Fruit fly (Drosophila melanogaster): ENCODE measurements around the gene Epp.

DNA sequence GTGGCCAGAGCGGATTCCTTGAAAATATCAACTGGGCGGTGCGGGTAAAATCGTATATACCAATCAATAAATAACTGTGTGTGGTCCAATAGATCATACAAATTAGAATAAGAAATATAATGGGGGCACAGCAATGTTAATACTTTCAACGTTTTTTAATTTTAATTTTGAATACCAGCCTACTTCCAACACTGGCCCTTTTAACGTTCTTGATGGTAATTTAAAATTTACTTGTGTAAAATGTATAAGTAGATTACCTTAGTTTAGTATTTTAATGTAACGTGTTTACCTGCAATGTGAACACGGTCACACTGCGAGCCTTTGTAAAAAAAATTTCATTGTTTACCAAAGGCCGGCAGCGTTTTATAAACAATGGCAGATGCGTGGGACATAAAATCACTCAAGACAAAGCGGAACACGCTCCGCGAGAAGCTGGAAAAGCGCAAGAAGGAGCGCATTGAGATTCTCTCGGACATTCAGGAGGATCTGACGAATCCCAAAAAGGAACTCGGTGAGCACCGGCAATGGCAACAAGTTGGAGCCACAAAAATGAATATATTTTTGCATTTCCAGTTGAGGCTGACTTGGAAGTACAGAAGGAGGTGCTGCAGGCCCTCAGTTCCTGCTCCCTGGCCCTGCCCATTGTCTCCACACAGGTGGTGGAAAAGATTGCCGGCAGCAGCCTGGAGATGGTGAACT, 39.3 kb upstream of the Epp start, which contains the start of the genes KrT95D and Mettl3:
- peak; percentile 26 for TF ChIP-seq h (GFP tag; optimal IDR thresholded peaks at IDR 0.05)
- no peak for TF ChIP-seq CrebA (GFP tag; optimal IDR thresholded peaks at IDR 0.05; ENCODE audit: borderline replicate concordance)
- TF ChIP-seq Rel (GFP tag; optimal IDR thresholded peaks at IDR 0.05) = no peak
- peak; percentile 4 for TF ChIP-seq Rel (tag; optimal IDR thresholded peaks at IDR 0.05)
- TF ChIP-seq jim (GFP tag; optimal IDR thresholded peaks at IDR 0.05) = no peak
- peak; percentile 16 for TF ChIP-seq Myc (optimal IDR thresholded peaks at IDR 0.05)
- peak; percentile 16 for TF ChIP-seq br (GFP tag; optimal IDR thresholded peaks at IDR 0.05)
- no peak for TF ChIP-seq sage (GFP tag; optimal IDR thresholded peaks at IDR 0.05)
- TF ChIP-seq foxo (GFP tag; optimal IDR thresholded peaks at IDR 0.05) = no peak
- TF ChIP-seq woc (GFP tag; optimal IDR thresholded peaks at IDR 0.05) = no peak
- TF ChIP-seq OdsH (GFP tag; optimal IDR thresholded peaks at IDR 0.05) = no peak
- TF ChIP-seq rgr (GFP tag; optimal IDR thresholded peaks at IDR 0.05) = no peak

All from whole organism, wandering third instar larva.